Worm (Caenorhabditis elegans): ENCODE results near the gene srj-57.
A peak's percentile ranks its signal among the peaks of the same experiment; 100 is the strongest.

Gene srj-57

ce11 chrV:2855473-2855872 lies at the start of gene srj-57:
Gene srj-57 (minus strand): TSS chrV:2855573.
- TF ChIP-seq him-1 (tag; optimal IDR thresholded peaks at IDR 0.05) (no peak), dao-5 (tag; optimal IDR thresholded peaks at IDR 0.05) (no peak), W03F9.2 (tag; optimal IDR thresholded peaks at IDR 0.05) (no peak)

- TF ChIP-seq W03F9.2 (tag; optimal IDR thresholded peaks at IDR 0.05) (no peak), dao-5 (tag; optimal IDR thresholded peaks at IDR 0.05) (no peak), him-1 (tag; optimal IDR thresholded peaks at IDR 0.05) (no peak)
Observed at ce11 chrV:2903227-2903626, 47.9 kb upstream of the srj-57 start, which contains the start of gene C31B8.7. Gene C31B8.7 (minus strand): TSS chrV:2903327.

- TF ChIP-seq him-1 (tag; optimal IDR thresholded peaks at IDR 0.05), result no peak
Observed at ce11 chrV:2899867-2900266, 44.5 kb upstream of the srj-57 start, which contains the start of gene str-46. Gene str-46 (minus strand): TSS chrV:2899967.

ce11 chrV:2896198-2896660 lies 40.9 kb upstream of the srj-57 start, which contains the start of gene pals-32:
Gene pals-32 (plus strand): TSS chrV:2896610.
- TF ChIP-seq dao-5 (tag; optimal IDR thresholded peaks at IDR 0.05) (no peak), W03F9.2 (tag; optimal IDR thresholded peaks at IDR 0.05) (peak; percentile 29), him-1 (tag; optimal IDR thresholded peaks at IDR 0.05) (no peak)

ce11 chrV:2892976-2893375 lies 37.6 kb upstream of the srj-57 start, which contains the start of gene srh-127:
Gene srh-127 (plus strand): TSS chrV:2893276.
- TF ChIP-seq W03F9.2 (tag; optimal IDR thresholded peaks at IDR 0.05) (no peak), dao-5 (tag; optimal IDR thresholded peaks at IDR 0.05) (no peak)

- TF ChIP-seq him-1 (tag; optimal IDR thresholded peaks at IDR 0.05) (no peak), dao-5 (tag; optimal IDR thresholded peaks at IDR 0.05) (no peak), W03F9.2 (tag; optimal IDR thresholded peaks at IDR 0.05) (no peak)
Observed at ce11 chrV:2891927-2892326, 36.6 kb upstream of the srj-57 start, which contains the start of gene F37B4.15. Gene F37B4.15 (plus strand): TSS chrV:2892227.

- TF ChIP-seq dao-5 (tag; optimal IDR thresholded peaks at IDR 0.05) (no peak), W03F9.2 (tag; optimal IDR thresholded peaks at IDR 0.05) (no peak), him-1 (tag; optimal IDR thresholded peaks at IDR 0.05) (no peak)
Observed at ce11 chrV:2888681-2889080, 33.3 kb upstream of the srj-57 start, which contains the start of gene srw-4. Gene srw-4 (minus strand): TSS chrV:2888781.

- TF ChIP-seq dao-5 (tag; optimal IDR thresholded peaks at IDR 0.05) (no peak), him-1 (tag; optimal IDR thresholded peaks at IDR 0.05) (no peak), W03F9.2 (tag; optimal IDR thresholded peaks at IDR 0.05) (no peak)
Observed at ce11 chrV:2888265-2888664, 32.9 kb upstream of the srj-57 start.

ce11 chrV:2884411-2884810 lies 29.0 kb upstream of the srj-57 start, which contains the start of gene sre-24:
Gene sre-24 (plus strand): TSS chrV:2884711.
- no peak for TF ChIP-seq dao-5 (tag; optimal IDR thresholded peaks at IDR 0.05)
- TF ChIP-seq W03F9.2 (tag; optimal IDR thresholded peaks at IDR 0.05), result no peak

- no peak for TF ChIP-seq W03F9.2 (tag; optimal IDR thresholded peaks at IDR 0.05)
- TF ChIP-seq dao-5 (tag; optimal IDR thresholded peaks at IDR 0.05), result no peak
- no peak for TF ChIP-seq him-1 (tag; optimal IDR thresholded peaks at IDR 0.05)
Observed at ce11 chrV:2883097-2883496, 27.7 kb upstream of the srj-57 start.

- TF ChIP-seq him-1 (tag; optimal IDR thresholded peaks at IDR 0.05) (no peak), W03F9.2 (tag; optimal IDR thresholded peaks at IDR 0.05) (no peak), dao-5 (tag; optimal IDR thresholded peaks at IDR 0.05) (no peak)
Observed at ce11 chrV:2881565-2881964, 26.2 kb upstream of the srj-57 start.

- TF ChIP-seq him-1 (tag; optimal IDR thresholded peaks at IDR 0.05) (no peak), dao-5 (tag; optimal IDR thresholded peaks at IDR 0.05) (no peak), W03F9.2 (tag; optimal IDR thresholded peaks at IDR 0.05) (no peak)
Observed at ce11 chrV:2881016-2881415, 25.6 kb upstream of the srj-57 start, which contains the start of gene ifc-1. Gene ifc-1 (plus strand): TSS chrV:2881393.

ce11 chrV:2880356-2880755 lies 25.0 kb upstream of the srj-57 start:
- TF ChIP-seq W03F9.2 (tag; optimal IDR thresholded peaks at IDR 0.05) (no peak), dao-5 (tag; optimal IDR thresholded peaks at IDR 0.05) (no peak), him-1 (tag; optimal IDR thresholded peaks at IDR 0.05) (no peak)

- TF ChIP-seq W03F9.2 (tag; optimal IDR thresholded peaks at IDR 0.05) (no peak), him-1 (tag; optimal IDR thresholded peaks at IDR 0.05) (no peak), dao-5 (tag; optimal IDR thresholded peaks at IDR 0.05) (no peak)
Observed at ce11 chrV:2879801-2880200, 24.4 kb upstream of the srj-57 start, which contains the start of gene str-39. Gene str-39 (minus strand): TSS chrV:2879901.

- no peak for TF ChIP-seq W03F9.2 (tag; optimal IDR thresholded peaks at IDR 0.05)
- TF ChIP-seq him-1 (tag; optimal IDR thresholded peaks at IDR 0.05), result no peak
- no peak for TF ChIP-seq dao-5 (tag; optimal IDR thresholded peaks at IDR 0.05)
Observed at ce11 chrV:2877509-2877908, 22.1 kb upstream of the srj-57 start, which contains the start of gene F37B4.10. Gene F37B4.10 (minus strand): TSS chrV:2877609.
